Worm (Caenorhabditis elegans) whole organism, mixed stage, embryonic: Measurements from ENCODE around the gene F23D12.1.

ENCODE experiments used
- lin-13 ChIP-seq: fragments of 150-350 bp; optimal IDR thresholded peaks from 2 replicates; lab custom pipeline; 2014; ENCODE audit warnings: missing biosample characterization, missing genetic modification characterization
- nhr-12 ChIP-seq: fragments of 150-350 bp; optimal IDR thresholded peaks from 2 replicates; lab custom pipeline; 2014; ENCODE audit warnings: missing biosample characterization, missing genetic modification characterization

- TF ChIP-seq lin-13 (tag; lab: Kevin White, UChicago) (no peak), nhr-12 (tag; lab: Kevin White, UChicago) (no peak)
These were observed 38.6 kb upstream of the F23D12.1 start, which contains the start of gene M163.21 for ce11 chrX:14466532-14466931.
